Worm (Caenorhabditis elegans) whole organism, L2 larva: Measurements from ENCODE around the gene rer-1.

ENCODE experiments used
- C34F6.9 ChIP-seq: fragments of 150-350 bp; optimal IDR thresholded peaks from 2 replicates; lab custom pipeline; 2014; ENCODE audit warnings: missing biosample characterization, missing genetic modification characterization
- F13H6.1 ChIP-seq: sonication (generic microtip); optimal IDR thresholded peaks from 2 replicates; lab custom pipeline; 2016; ENCODE audit warnings: missing genetic modification characterization, missing compliant biosample characterization
- R02D3.7 ChIP-seq: fragments of 150-350 bp; optimal IDR thresholded peaks from 2 replicates; lab custom pipeline; 2014; ENCODE audit warnings: missing biosample characterization, missing genetic modification characterization
- Y55F3AM.14 ChIP-seq: fragments of 200-800 bp; sonication (Bioruptor generic); optimal IDR thresholded peaks from 2 replicates; lab custom pipeline; 2018; ENCODE audit warnings: mild to moderate bottlenecking, missing genetic modification characterization, missing compliant biosample characterization
- ZK546.5 ChIP-seq: sonication (generic microtip); optimal IDR thresholded peaks from 2 replicates; lab custom pipeline; 2017; ENCODE audit warnings: missing biosample characterization, missing genetic modification characterization
- alr-1 ChIP-seq: fragments of 150-350 bp; optimal IDR thresholded peaks from 2 replicates; lab custom pipeline; 2014; ENCODE audit warnings: missing biosample characterization, missing genetic modification characterization
- aly-2 ChIP-seq: fragments of 150-350 bp; optimal IDR thresholded peaks from 2 replicates; lab custom pipeline; 2014; ENCODE audit warnings: missing biosample characterization, missing genetic modification characterization
- ama-1 ChIP-seq: fragments of 150-350 bp; optimal IDR thresholded peaks from 2 replicates; lab custom pipeline; 2018; ENCODE audit warnings: inconsistent platforms
- blmp-1 ChIP-seq: sonication (generic microtip); optimal IDR thresholded peaks from 2 replicates; lab custom pipeline; 2017; ENCODE audit warnings: missing genetic modification characterization, mild to moderate bottlenecking, missing compliant biosample characterization, antibody characterized with exemption, moderate library complexity; ENCODE audit not compliant: insufficient read depth
- ceh-16 ChIP-seq: fragments of 150-350 bp; optimal IDR thresholded peaks from 2 replicates; lab custom pipeline; 2014; ENCODE audit warnings: missing biosample characterization, missing genetic modification characterization
- ceh-82 ChIP-seq: fragments of 150-350 bp; optimal IDR thresholded peaks from 2 replicates; lab custom pipeline; 2014; ENCODE audit warnings: missing biosample characterization, missing genetic modification characterization
- crh-2 ChIP-seq: sonication (generic microtip); optimal IDR thresholded peaks from 2 replicates; lab custom pipeline; 2017; ENCODE audit warnings: missing biosample characterization, missing genetic modification characterization
- dmd-4 ChIP-seq: sonication (generic microtip); optimal IDR thresholded peaks from 2 replicates; lab custom pipeline; 2017; ENCODE audit warnings: missing biosample characterization, missing genetic modification characterization
- egl-27 ChIP-seq: sonication (generic microtip); optimal IDR thresholded peaks from 3 replicates; lab custom pipeline; 2017; ENCODE audit warnings: missing biosample characterization, missing genetic modification reagents, missing genetic modification characterization
- elt-1 ChIP-seq: fragments of 150-350 bp; optimal IDR thresholded peaks from 2 replicates; lab custom pipeline; 2014; ENCODE audit warnings: missing biosample characterization, missing genetic modification characterization
- elt-3 ChIP-seq: sonication (generic microtip); optimal IDR thresholded peaks from 2 replicates; lab custom pipeline; 2017; ENCODE audit warnings: missing biosample characterization, missing genetic modification characterization
- fos-1 ChIP-seq: fragments of 150-350 bp; optimal IDR thresholded peaks from 2 replicates; lab custom pipeline; 2014; ENCODE audit warnings: missing biosample characterization, missing genetic modification characterization
- gmeb-1 ChIP-seq: fragments of 150-350 bp; optimal IDR thresholded peaks from 2 replicates; lab custom pipeline; 2014; ENCODE audit warnings: missing biosample characterization, missing genetic modification characterization
- lin-11 ChIP-seq: fragments of 150-350 bp; sonication (generic microtip); optimal IDR thresholded peaks from 2 replicates; lab custom pipeline; 2014; ENCODE audit warnings: missing biosample characterization, missing genetic modification characterization, inconsistent platforms, mixed read lengths
- lin-13 ChIP-seq: fragments of 150-350 bp; optimal IDR thresholded peaks from 2 replicates; lab custom pipeline; 2014; ENCODE audit warnings: missing biosample characterization, missing genetic modification reagents, missing genetic modification characterization
- lin-39 ChIP-seq: fragments of 150-350 bp; optimal IDR thresholded peaks from 2 replicates; lab custom pipeline; 2014; ENCODE audit warnings: missing biosample characterization, missing genetic modification reagents, missing genetic modification characterization
- lsy-2 ChIP-seq, 2 experiments: fragments of 150-350 bp in 1 of 2; sonication (generic microtip) in 1 of 2; optimal IDR thresholded peaks; 2 replicates each; lab custom pipeline; 2014 to 2017; ENCODE audit warnings: missing biosample characterization in 2 of 2, missing genetic modification characterization in 2 of 2
- mab-5 ChIP-seq: fragments of 150-350 bp; optimal IDR thresholded peaks from 2 replicates; lab custom pipeline; 2014; ENCODE audit warnings: missing biosample characterization, missing genetic modification characterization
- mbf-1 ChIP-seq: sonication (generic microtip); optimal IDR thresholded peaks from 2 replicates; lab custom pipeline; 2017; ENCODE audit warnings: missing biosample characterization, missing genetic modification characterization
- mdl-1 ChIP-seq, 2 experiments: fragments of 150-350 bp in 1 of 2; sonication (generic microtip) in 1 of 2; optimal IDR thresholded peaks; 2 replicates each; lab custom pipeline; 2017; ENCODE audit warnings: missing biosample characterization in 2 of 2, missing genetic modification characterization in 2 of 2
- nhr-10 ChIP-seq: sonication (generic microtip); optimal IDR thresholded peaks from 2 replicates; lab custom pipeline; 2017; ENCODE audit warnings: missing biosample characterization, missing genetic modification characterization
- nhr-11 ChIP-seq: fragments of 150-350 bp; optimal IDR thresholded peaks from 2 replicates; lab custom pipeline; 2014; ENCODE audit warnings: missing biosample characterization, missing genetic modification characterization
- nhr-12 ChIP-seq: fragments of 150-350 bp; optimal IDR thresholded peaks from 2 replicates; lab custom pipeline; 2014; ENCODE audit warnings: missing biosample characterization, missing genetic modification characterization
- nhr-129 ChIP-seq: fragments of 150-350 bp; optimal IDR thresholded peaks from 2 replicates; lab custom pipeline; 2014; ENCODE audit warnings: missing biosample characterization, missing genetic modification characterization
- nhr-21 ChIP-seq: fragments of 150-350 bp; optimal IDR thresholded peaks from 2 replicates; lab custom pipeline; 2014; ENCODE audit warnings: missing biosample characterization, missing genetic modification characterization
- nhr-23 ChIP-seq: fragments of 150-350 bp; optimal IDR thresholded peaks from 2 replicates; lab custom pipeline; 2014; ENCODE audit warnings: missing biosample characterization, missing genetic modification reagents, missing genetic modification characterization
- nhr-237 ChIP-seq: fragments of 150-350 bp; optimal IDR thresholded peaks from 2 replicates; lab custom pipeline; 2014; ENCODE audit warnings: missing biosample characterization, missing genetic modification characterization
- nhr-25 ChIP-seq: fragments of 150-350 bp; sonication (generic microtip); optimal IDR thresholded peaks from 3 replicates; lab custom pipeline; 2014; ENCODE audit warnings: missing biosample characterization, missing genetic modification characterization
- nhr-6 ChIP-seq: fragments of 150-350 bp; optimal IDR thresholded peaks from 2 replicates; lab custom pipeline; 2014; ENCODE audit warnings: missing biosample characterization, missing genetic modification characterization
- nhr-77 ChIP-seq: fragments of 150-350 bp; optimal IDR thresholded peaks from 2 replicates; lab custom pipeline; 2014; ENCODE audit warnings: missing biosample characterization, missing genetic modification characterization
- peb-1 ChIP-seq: fragments of 150-350 bp; optimal IDR thresholded peaks from 2 replicates; lab custom pipeline; 2014; ENCODE audit warnings: missing biosample characterization, missing genetic modification characterization
- sem-4 ChIP-seq: fragments of 150-350 bp; optimal IDR thresholded peaks from 2 replicates; lab custom pipeline; 2014; ENCODE audit warnings: missing biosample characterization, missing genetic modification reagents, missing genetic modification characterization
- skn-1 ChIP-seq: sonication (generic microtip); optimal IDR thresholded peaks from 2 replicates; lab custom pipeline; 2017; ENCODE audit warnings: missing biosample characterization, missing genetic modification characterization
- sma-3 ChIP-seq: sonication (generic microtip); optimal IDR thresholded peaks from 2 replicates; lab custom pipeline; 2016; ENCODE audit warnings: missing genetic modification reagents, missing genetic modification characterization, missing compliant biosample characterization
- sma-9 ChIP-seq, 2 experiments: fragments of 150-350 bp in 1 of 2; sonication (generic microtip) in 1 of 2; optimal IDR thresholded peaks; 2 replicates each; lab custom pipeline; 2014 to 2016; ENCODE audit warnings: missing genetic modification characterization in 2 of 2, mild to moderate bottlenecking in 1 of 2, missing biosample characterization in 1 of 2, missing compliant biosample characterization in 1 of 2, missing genetic modification reagents in 1 of 2, moderate library complexity in 1 of 2
- snpc-4 ChIP-seq: fragments of 150-350 bp; optimal IDR thresholded peaks from 2 replicates; lab custom pipeline; 2014; ENCODE audit warnings: missing biosample characterization, missing genetic modification characterization
- unc-39 ChIP-seq: fragments of 150-350 bp; optimal IDR thresholded peaks from 2 replicates; lab custom pipeline; 2014; ENCODE audit warnings: missing biosample characterization, missing genetic modification characterization
- unc-55 ChIP-seq: fragments of 150-350 bp; sonication (generic microtip); optimal IDR thresholded peaks from 3 replicates; lab custom pipeline; 2014; ENCODE audit warnings: missing biosample characterization, missing genetic modification reagents, missing genetic modification characterization
- unc-62 ChIP-seq: fragments of 150-350 bp; optimal IDR thresholded peaks from 2 replicates; lab custom pipeline; 2014; ENCODE audit warnings: missing biosample characterization, missing genetic modification reagents, missing genetic modification characterization
- zag-1 ChIP-seq: fragments of 150-350 bp; optimal IDR thresholded peaks from 2 replicates; lab custom pipeline; 2014; ENCODE audit warnings: missing biosample characterization, missing genetic modification characterization
- ztf-1 ChIP-seq: fragments of 200-800 bp; sonication (Bioruptor generic); conservative IDR thresholded peaks from 2 replicates; pipeline ENCODE4 v1.3.6; 2022; ENCODE audit warnings: missing genetic modification characterization, missing compliant biosample characterization
- ztf-11 ChIP-seq: sonication (generic microtip); optimal IDR thresholded peaks from 2 replicates; lab custom pipeline; 2017; ENCODE audit warnings: missing biosample characterization, missing genetic modification characterization
- ztf-4 ChIP-seq: fragments of 150-350 bp; optimal IDR thresholded peaks from 2 replicates; lab custom pipeline; 2014; ENCODE audit warnings: missing biosample characterization, missing genetic modification characterization

The rer-1 gene

DNA sequence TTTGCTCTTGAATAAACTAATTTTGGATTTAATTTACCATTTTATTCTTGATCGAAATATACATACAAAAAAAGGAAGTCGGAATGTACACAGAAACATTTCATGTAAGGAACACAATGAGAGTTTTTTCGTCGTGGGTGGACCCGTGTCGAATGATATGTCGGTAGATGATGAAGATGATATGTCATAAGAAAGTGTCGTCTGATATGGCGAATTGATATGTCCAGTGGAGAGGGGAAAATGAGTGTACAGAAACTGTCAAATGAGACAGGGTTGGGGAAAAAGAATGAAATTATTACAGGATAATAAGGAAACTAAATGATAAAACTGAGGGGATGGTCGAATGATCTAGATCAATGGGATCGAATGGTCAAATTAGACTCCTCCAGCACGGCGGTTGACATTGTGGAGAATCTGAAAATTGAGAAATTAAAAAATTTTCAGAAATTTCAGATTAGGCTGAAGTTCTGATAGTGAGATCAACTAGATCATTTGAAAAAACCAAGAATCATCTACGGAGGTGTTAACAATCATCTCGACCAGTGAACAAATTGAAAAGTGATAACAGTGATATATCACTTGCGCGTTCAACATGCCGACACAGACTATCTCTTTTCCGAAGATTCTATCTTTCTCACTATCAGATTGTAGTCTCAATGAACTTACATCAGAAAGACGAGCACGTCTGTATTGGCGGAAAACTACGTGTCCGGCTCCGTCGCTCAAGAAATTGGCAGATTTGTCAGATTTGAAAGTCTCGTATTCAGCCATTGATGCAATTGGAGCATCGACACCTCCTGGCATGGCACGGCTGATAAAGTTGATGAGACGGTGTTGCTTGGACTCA is 9.2 kb downstream of the rer-1 start:
- TF ChIP-seq elt-3 (tag; lab: Kevin White, UChicago) (no peak), crh-2 (tag; lab: Kevin White, UChicago) (no peak), unc-62 (GFP tag; lab: Kevin White, UChicago) (no peak), nhr-25 (peak; percentile 49), blmp-1 (tag; lab: Kevin White, UChicago) (peak; percentile 10), Y55F3AM.14 (GFP tag; lab: Kevin White, UChicago) (no peak), sma-9 (GFP tag; optimal IDR thresholded peaks at IDR 0.05; lab: Kevin White, UChicago) (peak; percentile 78), sma-9 (tag; optimal IDR thresholded peaks at IDR 0.05; lab: Kevin White, UChicago) (no peak), alr-1 (tag; lab: Kevin White, UChicago) (no peak), ZK546.5 (tag; lab: Kevin White, UChicago) (no peak), unc-39 (tag; lab: Kevin White, UChicago) (no peak), C34F6.9 (tag; lab: Kevin White, UChicago) (no peak), gmeb-1 (tag; lab: Kevin White, UChicago) (no peak), dmd-4 (no peak), sma-3 (GFP tag; lab: Kevin White, UChicago) (peak; percentile 14), elt-1 (tag; lab: Kevin White, UChicago) (no peak), R02D3.7 (no peak), egl-27 (tag; lab: Kevin White, UChicago) (no peak), nhr-77 (tag; lab: Kevin White, UChicago) (no peak), ztf-4 (tag; lab: Kevin White, UChicago) (peak; percentile 39), nhr-10 (no peak), ztf-1 (no peak), lin-11 (tag; lab: Kevin White, UChicago) (no peak), nhr-6 (tag; lab: Kevin White, UChicago) (no peak), peb-1 (tag; lab: Kevin White, UChicago) (no peak), mbf-1 (no peak), ama-1 (peak; percentile 93), nhr-21 (tag; lab: Kevin White, UChicago) (peak; percentile 89), mab-5 (tag; lab: Kevin White, UChicago) (no peak), mdl-1 (tag; optimal IDR thresholded peaks at IDR 0.05; lab: Kevin White, UChicago) (no peak), nhr-129 (tag; lab: Kevin White, UChicago) (peak; percentile 1), nhr-11 (tag; lab: Kevin White, UChicago) (no peak), unc-55 (GFP tag; lab: Kevin White, UChicago) (no peak), snpc-4 (tag; lab: Kevin White, UChicago) (no peak), skn-1 (tag; lab: Kevin White, UChicago) (no peak), sem-4 (tag; lab: Kevin White, UChicago) (no peak), ceh-16 (tag; lab: Kevin White, UChicago) (no peak), nhr-12 (tag; lab: Kevin White, UChicago) (no peak), ceh-82 (tag; lab: Kevin White, UChicago) (no peak), lin-39 (tag; lab: Kevin White, UChicago) (no peak), zag-1 (no peak), F13H6.1 (no peak), nhr-23 (tag; lab: Kevin White, UChicago) (no peak), lin-13 (no peak), fos-1 (tag; lab: Kevin White, UChicago) (peak; percentile 37), nhr-237 (tag; lab: Kevin White, UChicago) (no peak), ztf-11 (tag; lab: Kevin White, UChicago) (no peak), lsy-2 (tag; optimal IDR thresholded peaks at IDR 0.05; lab: Kevin White, UChicago) (no peak), aly-2 (tag; lab: Kevin White, UChicago) (no peak)
